Fruit fly (Drosophila melanogaster) whole organism, wandering third instar larva: ENCODE data around the gene Mob3.

Experiments used
- CG32264 ChIP-seq: fragments of 200-800 bp; sonication (Bioruptor generic); optimal IDR thresholded peaks from 2 replicates; lab custom pipeline; 2016; ENCODE audit warnings: missing biosample characterization, missing genetic modification characterization
- GATAd ChIP-seq: sonication (Bioruptor generic); optimal IDR thresholded peaks from 2 replicates; lab custom pipeline; 2016; ENCODE audit warnings: missing biosample characterization, missing genetic modification characterization
- HLH106 ChIP-seq: fragments of 200-800 bp; optimal IDR thresholded peaks from 3 replicates; lab custom pipeline; 2019; ENCODE audit warnings: missing biosample characterization, mild to moderate bottlenecking, missing genetic modification characterization, moderate library complexity
- Hr78 ChIP-seq: fragments of >200 bp; optimal IDR thresholded peaks from 2 replicates; lab custom pipeline; 2017; ENCODE audit warnings: missing biosample characterization, missing genetic modification characterization
- OdsH ChIP-seq: fragments of 200-800 bp; sonication (Bioruptor generic); optimal IDR thresholded peaks from 2 replicates; lab custom pipeline; 2016; ENCODE audit warnings: missing biosample characterization, mild to moderate bottlenecking, missing genetic modification characterization
- Vsx2 ChIP-seq: fragments of 200-300, 225-300 bp; sonication (Bioruptor generic); optimal IDR thresholded peaks from 2 replicates; lab custom pipeline; 2018; ENCODE audit warnings: missing biosample characterization, missing genetic modification characterization; ENCODE audit not compliant: partially characterized antibody
- ey ChIP-seq: fragments of 200-800 bp; sonication (Bioruptor generic); optimal IDR thresholded peaks from 2 replicates; lab custom pipeline; 2016; ENCODE audit warnings: missing biosample characterization, missing genetic modification characterization
- h ChIP-seq: fragments of 200-800 bp; sonication (Bioruptor generic); optimal IDR thresholded peaks from 3 replicates; lab custom pipeline; 2016; ENCODE audit warnings: missing biosample characterization, mild to moderate bottlenecking, missing genetic modification characterization
- jim ChIP-seq: fragments of 175-275, 200-325 bp; sonication (Bioruptor generic); optimal IDR thresholded peaks from 2 replicates; lab custom pipeline; 2016; ENCODE audit warnings: missing biosample characterization, mild to moderate bottlenecking, missing genetic modification characterization
- lola ChIP-seq: fragments of >200 bp; optimal IDR thresholded peaks from 2 replicates; lab custom pipeline; 2017; ENCODE audit warnings: missing biosample characterization, missing genetic modification characterization
- pan ChIP-seq: fragments of >200 bp; optimal IDR thresholded peaks from 2 replicates; lab custom pipeline; 2017
- psq ChIP-seq: fragments of 200-800 bp; sonication (Bioruptor generic); optimal IDR thresholded peaks from 3 replicates; lab custom pipeline; 2017; ENCODE audit warnings: missing biosample characterization, mild to moderate bottlenecking, missing genetic modification characterization, moderate library complexity
- sage ChIP-seq: fragments of 200-800 bp; sonication (Bioruptor generic); optimal IDR thresholded peaks from 2 replicates; lab custom pipeline; 2016; ENCODE audit warnings: missing biosample characterization, mild to moderate bottlenecking, missing genetic modification characterization
- usp ChIP-seq: fragments of >200 bp; optimal IDR thresholded peaks from 2 replicates; lab custom pipeline; 2017; ENCODE audit warnings: missing biosample characterization, missing genetic modification characterization

dm6 chr2L:10299077-10299809 lies 34.1 kb downstream of the Mob3 start:
- TF ChIP-seq h (GFP tag; lab: Kevin White, UChicago) = no peak
- TF ChIP-seq lola (GFP tag; lab: Kevin White, UChicago) = no peak
- no peak for TF ChIP-seq jim (GFP tag; lab: Kevin White, UChicago)
- no peak for TF ChIP-seq ey (GFP tag; lab: Kevin White, UChicago)
- TF ChIP-seq GATAd (GFP tag; lab: Kevin White, UChicago) = no peak
- TF ChIP-seq pan (lab: Kevin White, UChicago) = no peak
- no peak for TF ChIP-seq Hr78 (GFP tag; lab: Kevin White, UChicago)
- no peak for TF ChIP-seq usp (GFP tag; lab: Kevin White, UChicago)
- peak; percentile 37 for TF ChIP-seq sage
- TF ChIP-seq OdsH (GFP tag; lab: Kevin White, UChicago) = no peak
- TF ChIP-seq psq (GFP tag; lab: Kevin White, UChicago) = no peak
- TF ChIP-seq CG32264 (GFP tag; lab: Kevin White, UChicago) = no peak
- TF ChIP-seq Vsx2 (GFP tag; lab: Kevin White, UChicago) = no peak
- no peak for TF ChIP-seq HLH106 (tag; lab: Kevin White, UChicago)
